Worm (Caenorhabditis elegans) whole organism, L1 larva: ENCODE measurements around the gene gcp-2.2.

Experiments used
- aly-2 ChIP-seq: fragments of 150-350 bp; optimal IDR thresholded peaks from 2 replicates; lab custom pipeline; 2014; ENCODE audit warnings: missing biosample characterization, missing genetic modification characterization
- elt-3 ChIP-seq, 6 experiments: fragments of 150-350 bp in 1 of 6; sonication (generic microtip); optimal IDR thresholded peaks; 2 replicates each; lab custom pipeline; 2017 to 2018; ENCODE audit warnings: missing biosample characterization in 6 of 6, missing genetic modification characterization in 6 of 6, inconsistent platforms in 1 of 6
- lin-13 ChIP-seq: fragments of 150-350 bp; optimal IDR thresholded peaks from 2 replicates; lab custom pipeline; 2014; ENCODE audit warnings: missing biosample characterization, missing genetic modification reagents, missing genetic modification characterization
- mep-1 ChIP-seq: fragments of 150-350 bp; optimal IDR thresholded peaks from 2 replicates; lab custom pipeline; 2014; ENCODE audit warnings: missing biosample characterization, missing genetic modification characterization
- snpc-4 ChIP-seq: fragments of 150-350 bp; optimal IDR thresholded peaks from 2 replicates; lab custom pipeline; 2014; ENCODE audit warnings: missing biosample characterization, missing genetic modification characterization
- sptf-1 ChIP-seq: fragments of 150-350 bp; optimal IDR thresholded peaks from 2 replicates; lab custom pipeline; 2014; ENCODE audit warnings: missing biosample characterization, missing genetic modification characterization
- tbx-2 ChIP-seq: sonication (generic microtip); optimal IDR thresholded peaks from 2 replicates; lab custom pipeline; 2016; ENCODE audit warnings: missing genetic modification characterization, missing compliant biosample characterization
- unc-62 ChIP-seq: fragments of 150-350 bp; optimal IDR thresholded peaks from 2 replicates; lab custom pipeline; 2014; ENCODE audit warnings: missing biosample characterization, missing genetic modification reagents, missing genetic modification characterization

DNA sequence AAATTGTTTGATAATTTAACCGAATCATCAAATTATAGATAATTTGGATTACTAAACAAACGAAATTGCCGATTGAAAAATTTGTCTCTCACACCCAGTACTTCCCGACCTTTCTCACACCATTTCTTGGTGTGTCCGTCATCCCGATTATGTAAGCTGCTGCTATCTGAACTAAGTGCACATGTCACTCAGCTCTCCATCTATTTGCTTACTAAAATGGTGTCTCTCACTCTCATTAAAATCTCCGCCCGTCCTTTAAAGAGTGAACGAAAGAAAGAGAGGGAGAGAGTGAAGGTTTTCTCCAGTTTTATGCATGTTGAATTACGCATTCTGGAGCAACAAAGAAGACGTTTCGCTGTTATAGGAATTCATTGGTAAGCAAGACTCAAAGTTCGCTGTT is 17.0 kb downstream of the gcp-2.2 start:
- TF ChIP-seq sptf-1 (tag; lab: Kevin White, UChicago) (no peak), mep-1 (no peak), lin-13 (no peak), aly-2 (tag; lab: Kevin White, UChicago) (no peak), elt-3 (tag; optimal IDR thresholded peaks at IDR 0.05; lab: Kevin White, UChicago) (no peak), tbx-2 (no peak), snpc-4 (tag; lab: Kevin White, UChicago) (no peak), unc-62 (GFP tag; lab: Kevin White, UChicago) (no peak)
